Fruit fly (Drosophila melanogaster): ENCODE measurements around the gene CG31909.

The CG31909 gene

DNA sequence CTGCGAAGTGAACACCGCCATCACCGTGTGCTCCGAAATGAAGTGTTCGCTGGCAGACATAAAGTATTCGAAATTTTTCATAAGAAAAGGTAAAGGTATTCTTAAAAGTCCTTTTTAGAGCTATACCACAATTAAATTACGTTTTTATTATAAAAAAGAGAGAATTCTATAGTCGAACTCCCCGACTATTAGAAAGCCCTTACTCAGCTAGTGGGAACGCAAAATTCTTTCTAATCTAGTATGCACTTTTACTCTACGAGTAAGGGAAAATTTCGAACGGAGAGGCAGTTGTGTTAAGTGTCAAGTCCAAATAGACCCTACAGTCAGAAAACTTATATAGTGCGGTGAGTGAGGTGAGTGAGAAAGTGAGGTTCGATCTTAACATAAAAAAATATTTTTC lies at the start of gene CG31909:
Gene CG31909, plus strand, starts transcription at position 301 of the 400 bp plus-strand sequence.
- TF ChIP-seq CG17801 (GFP tag; optimal IDR thresholded peaks at IDR 0.05; ENCODE audit: partially characterized antibody): no peak

DNA sequence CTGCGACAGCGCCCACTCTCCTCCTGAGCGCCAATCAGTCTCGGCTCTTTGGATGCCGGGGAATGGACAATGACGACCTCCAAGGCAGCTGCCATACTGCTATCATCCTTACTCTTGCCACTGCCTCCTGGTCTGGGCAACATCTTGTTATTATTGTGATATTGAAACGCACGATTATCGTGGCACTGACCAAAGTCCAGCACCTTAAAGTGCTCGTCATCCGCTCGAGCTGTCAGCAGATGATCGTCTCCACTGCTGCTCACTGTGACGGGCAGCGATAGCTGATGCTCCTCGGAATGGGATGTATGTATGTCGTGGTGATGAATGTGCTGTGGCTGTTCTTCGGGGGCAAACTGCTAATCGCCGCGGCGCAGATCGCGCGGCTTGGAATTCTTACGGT lies 49.7 kb upstream of the CG31909 start:
- TF ChIP-seq CG17801 (GFP tag; optimal IDR thresholded peaks at IDR 0.05; ENCODE audit: partially characterized antibody): no peak

DNA sequence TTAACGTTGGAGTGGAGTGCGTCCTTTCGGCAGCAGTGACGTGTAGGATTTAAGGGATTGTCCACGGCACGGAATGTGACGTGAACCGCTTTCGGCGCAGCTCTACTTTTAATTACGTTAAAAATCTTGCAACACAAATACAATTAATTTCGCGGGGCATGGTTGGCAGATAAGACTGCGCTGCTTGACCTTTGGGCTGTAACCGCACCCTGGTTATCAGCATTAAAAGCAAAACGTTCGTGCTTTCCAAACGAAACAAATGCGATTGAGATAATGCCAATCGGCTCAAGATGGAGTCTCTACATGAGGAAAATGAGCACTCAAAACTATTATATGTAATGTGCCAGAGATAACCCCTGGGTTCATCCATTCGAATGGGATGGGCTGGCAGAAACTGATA lies 43.8 kb upstream of the CG31909 start:
- TF ChIP-seq CG17801 (GFP tag; optimal IDR thresholded peaks at IDR 0.05; ENCODE audit: partially characterized antibody): no peak

DNA sequence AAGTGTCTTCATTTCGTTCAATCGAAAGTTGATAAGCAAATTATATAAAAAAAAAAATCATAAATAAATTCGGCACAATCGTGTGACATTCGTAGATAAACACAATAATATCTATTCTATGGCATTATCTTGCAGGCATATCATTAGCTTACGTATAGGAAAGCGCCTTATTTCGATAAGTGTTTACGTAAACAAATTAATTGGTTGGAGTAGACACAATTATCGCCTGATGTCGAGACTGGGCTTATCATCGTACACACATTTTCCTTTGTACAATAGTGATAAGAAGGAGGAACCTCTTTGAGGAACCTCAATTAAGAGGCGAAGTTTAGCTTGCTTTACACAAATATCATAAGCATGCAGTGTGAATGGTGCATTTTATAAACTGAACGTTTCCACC lies 42.4 kb upstream of the CG31909 start:
- TF ChIP-seq CG17801 (GFP tag; optimal IDR thresholded peaks at IDR 0.05; ENCODE audit: partially characterized antibody): no peak

DNA sequence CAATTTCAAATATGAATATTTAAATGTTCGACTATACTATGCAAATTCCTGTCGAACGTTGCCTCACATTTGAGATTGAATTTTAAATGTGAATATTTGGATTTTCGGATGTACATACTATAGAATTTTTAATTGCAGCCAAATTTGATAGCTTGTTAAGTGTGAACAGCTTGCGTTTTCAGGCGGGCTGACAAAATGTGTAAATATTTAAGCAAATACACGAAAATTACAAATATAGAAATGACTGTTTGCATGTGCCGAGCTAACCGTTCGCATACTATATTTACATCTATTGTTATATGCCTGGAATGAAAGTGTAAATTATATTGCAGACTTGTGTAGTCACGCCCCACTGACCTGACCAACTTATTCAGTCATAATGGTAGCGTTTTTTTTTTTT lies 41.7 kb upstream of the CG31909 start:
- no peak for TF ChIP-seq CG17801 (GFP tag; optimal IDR thresholded peaks at IDR 0.05; ENCODE audit: partially characterized antibody)

DNA sequence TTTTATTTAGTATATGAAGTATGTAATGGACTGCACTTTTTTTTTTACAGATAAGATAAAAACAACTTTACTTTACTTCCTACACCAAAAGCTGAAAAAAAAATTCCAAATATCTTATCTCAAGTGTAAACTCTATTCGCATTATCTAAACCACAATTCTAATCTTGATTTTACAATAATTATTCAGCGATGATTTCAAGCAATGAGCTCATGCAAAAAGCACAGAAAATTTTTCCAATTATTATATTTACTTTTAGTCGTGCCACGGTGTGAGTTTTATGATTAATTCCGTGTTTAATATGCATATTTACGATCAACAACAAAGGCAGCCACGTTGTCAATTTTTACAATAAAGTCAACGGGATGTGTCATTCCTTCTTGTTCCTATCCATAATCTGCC lies 41.0 kb upstream of the CG31909 start:
- TF ChIP-seq CG17801 (GFP tag; optimal IDR thresholded peaks at IDR 0.05; ENCODE audit: partially characterized antibody): no peak

DNA sequence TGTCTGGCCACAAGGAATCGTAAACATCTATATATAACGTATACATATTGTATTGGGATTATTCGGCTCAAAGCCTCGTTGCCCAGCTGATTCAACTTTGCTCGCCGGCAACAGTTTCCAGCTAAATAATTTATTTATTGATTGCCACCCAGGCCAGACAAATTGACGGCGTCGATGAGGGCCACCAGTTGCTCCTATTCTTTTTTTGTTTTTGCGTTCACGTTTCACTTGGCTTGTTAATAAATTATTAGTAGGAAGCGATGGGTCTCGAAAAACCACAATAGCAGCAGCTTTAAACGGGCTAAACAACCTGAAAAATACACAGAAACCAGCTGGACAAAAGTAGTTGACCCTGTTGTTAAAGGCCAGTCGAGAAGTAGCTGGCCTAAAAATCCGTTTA lies 40.3 kb upstream of the CG31909 start:
- TF ChIP-seq CG17801 (GFP tag; optimal IDR thresholded peaks at IDR 0.05; ENCODE audit: partially characterized antibody): no peak

DNA sequence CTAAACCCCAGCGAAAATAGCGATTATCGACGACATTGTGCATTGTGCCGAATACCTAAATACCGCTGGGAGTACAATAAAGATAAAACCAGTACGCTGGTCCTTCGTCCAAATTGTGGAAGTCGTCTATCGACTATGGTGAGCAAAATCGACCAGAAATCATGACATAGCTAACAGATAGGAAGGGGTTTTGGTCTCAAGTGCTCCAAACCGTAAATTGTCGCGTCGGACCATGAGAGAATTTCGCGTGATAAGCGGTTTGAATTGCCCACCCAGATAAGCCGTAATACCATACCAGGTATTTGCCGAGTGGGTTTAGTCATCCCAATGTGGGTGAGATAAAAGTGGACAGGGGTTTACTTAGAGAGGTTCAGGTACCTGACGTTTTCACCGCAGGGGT lies 39.4 kb upstream of the CG31909 start:
- peak; percentile 19 for TF ChIP-seq CG17801 (GFP tag; optimal IDR thresholded peaks at IDR 0.05; ENCODE audit: partially characterized antibody)

DNA sequence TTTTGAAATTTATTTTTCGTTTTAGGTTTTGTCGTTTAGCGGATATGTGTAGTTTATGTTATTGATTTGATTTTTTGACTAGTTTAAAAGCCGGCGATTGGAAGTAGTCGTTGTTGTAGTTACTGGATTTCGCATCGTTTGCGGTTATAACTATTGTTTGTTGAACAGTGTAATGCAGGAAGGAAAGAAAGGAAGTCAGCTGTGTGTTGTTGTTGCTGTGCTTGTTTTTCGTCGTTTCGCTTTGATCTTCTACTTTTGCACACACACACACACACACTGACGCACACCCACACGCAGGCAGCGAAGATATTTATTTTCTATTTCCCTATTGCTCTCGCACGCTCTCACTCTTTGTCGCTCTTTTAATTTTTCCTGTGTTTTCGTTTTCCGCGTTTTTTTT lies 38.1 kb upstream of the CG31909 start:
- no peak for TF ChIP-seq CG17801 (GFP tag; optimal IDR thresholded peaks at IDR 0.05; ENCODE audit: partially characterized antibody)

DNA sequence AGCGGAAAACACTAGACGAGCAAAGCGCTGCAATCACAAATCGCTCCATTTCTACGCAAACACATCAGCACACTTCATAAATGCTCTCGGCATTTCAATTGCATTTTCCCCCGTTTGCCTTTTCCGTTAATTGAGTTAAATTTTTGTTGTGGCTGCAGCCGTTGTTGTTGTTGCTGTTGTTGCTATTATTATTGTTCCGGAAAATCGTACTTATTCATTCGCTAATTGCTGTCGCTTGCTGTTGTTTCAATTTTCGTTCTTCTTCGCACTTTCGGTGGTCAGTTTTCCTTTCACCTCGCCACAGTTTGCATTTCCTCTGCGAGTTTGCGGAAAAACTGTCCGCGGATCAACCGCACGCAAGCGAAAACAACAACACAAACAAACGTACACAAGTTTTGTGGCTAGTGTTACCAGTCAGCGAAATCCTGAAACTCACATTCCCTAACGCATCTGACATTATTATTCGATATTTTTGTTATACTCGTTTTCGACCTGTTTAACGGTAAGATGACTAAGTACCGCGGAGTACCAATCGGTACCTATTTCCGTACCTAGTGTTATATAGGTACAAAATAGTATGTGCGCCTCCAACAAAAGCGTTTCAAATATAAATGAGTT lies 37.6 kb upstream of the CG31909 start, which contains the start of gene CG13784:
Gene CG13784, minus strand, starts transcription at position 384 of the 618 bp plus-strand sequence.
- TF ChIP-seq CG17801 (GFP tag; optimal IDR thresholded peaks at IDR 0.05; ENCODE audit: partially characterized antibody): peak; percentile 60

DNA sequence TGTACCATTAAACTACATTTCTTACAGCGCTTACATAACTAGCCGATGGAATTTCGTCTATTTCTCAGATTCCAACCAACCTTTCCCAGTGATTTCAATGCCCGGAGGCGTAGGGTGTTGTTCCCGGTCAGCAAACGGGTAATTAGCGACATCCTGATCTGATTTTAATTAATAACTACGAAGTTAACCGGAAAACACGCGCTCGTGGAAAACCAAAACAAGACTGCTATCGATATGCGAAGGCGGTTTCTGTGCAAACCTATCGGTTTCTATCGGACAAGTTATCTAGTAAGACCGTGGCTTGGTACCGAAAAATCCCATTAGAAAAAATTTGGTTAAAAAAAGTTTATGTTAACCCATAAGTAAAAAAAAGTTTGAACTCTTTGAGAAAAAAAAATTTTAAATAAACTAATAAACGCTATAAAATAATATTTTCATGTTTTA lies 34.5 kb upstream of the CG31909 start, which contains the start of gene mEFG1:
Gene mEFG1, minus strand, starts transcription at position 253 of the 444 bp plus-strand sequence.
- peak; percentile 5 for TF ChIP-seq CG17801 (GFP tag; optimal IDR thresholded peaks at IDR 0.05; ENCODE audit: partially characterized antibody)

DNA sequence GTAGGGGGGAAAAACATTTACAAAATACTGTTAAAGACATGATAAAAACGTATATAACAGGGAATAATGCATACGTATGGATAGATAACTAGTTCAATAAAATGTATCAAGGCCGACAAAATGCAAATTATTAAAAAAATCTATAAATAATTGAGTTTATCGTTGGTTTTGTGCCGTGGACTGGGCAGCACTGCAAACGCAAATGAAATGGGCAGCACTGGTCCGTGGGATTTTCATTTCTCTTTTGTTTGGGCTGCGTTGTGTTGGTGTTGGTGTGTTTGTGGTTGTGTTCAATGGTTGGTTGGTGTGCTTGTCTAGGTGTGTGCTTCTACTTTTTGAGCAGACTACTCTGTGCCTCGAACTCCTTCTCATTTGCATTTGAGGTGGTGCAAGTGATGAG lies 30.7 kb upstream of the CG31909 start:
- no peak for TF ChIP-seq CG17801 (GFP tag; optimal IDR thresholded peaks at IDR 0.05; ENCODE audit: partially characterized antibody)

DNA sequence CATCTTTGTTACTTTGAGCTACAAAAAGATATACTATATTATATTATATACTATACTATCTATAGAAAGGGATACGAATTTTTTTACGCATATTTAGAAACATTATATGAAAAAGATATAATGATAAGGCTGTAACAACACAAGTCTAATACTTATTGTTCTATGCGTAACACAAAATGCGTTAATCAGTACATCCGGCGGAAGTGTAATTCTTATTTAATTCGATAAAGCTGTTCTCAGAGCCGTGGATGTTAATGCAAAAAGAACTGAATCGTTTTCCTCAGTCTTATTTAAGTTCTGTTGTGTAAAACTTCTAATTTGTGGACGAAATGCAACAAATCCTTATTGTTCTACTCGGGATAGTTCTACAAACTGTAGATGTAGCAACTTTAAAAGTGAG lies 29.9 kb upstream of the CG31909 start, which contains the start of gene CG43799:
Gene CG43799, plus strand, starts transcription at position 301 of the 400 bp plus-strand sequence.
- TF ChIP-seq CG17801 (GFP tag; optimal IDR thresholded peaks at IDR 0.05; ENCODE audit: partially characterized antibody): no peak

DNA sequence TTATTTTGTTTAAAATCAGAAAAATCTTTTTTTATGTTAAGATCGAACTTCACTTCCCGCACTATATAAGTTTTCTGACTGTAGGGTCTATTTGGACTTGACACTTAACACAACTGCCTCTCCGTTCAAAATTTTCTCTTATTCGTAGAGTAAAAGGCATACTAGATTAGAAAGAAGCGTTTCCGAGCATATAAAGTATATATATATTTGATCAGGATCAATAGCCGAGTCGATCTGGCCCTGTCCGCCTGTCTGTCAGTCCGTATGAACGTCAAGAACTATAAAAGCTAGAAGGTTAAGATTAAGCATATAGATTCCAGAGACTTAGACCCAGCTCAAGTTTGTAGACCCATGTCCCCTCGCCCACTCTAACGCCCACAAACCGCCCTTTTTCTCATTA lies 24.6 kb upstream of the CG31909 start, which contains the start of gene CG43800:
Gene CG43800, minus strand, starts transcription at position 101 of the 400 bp plus-strand sequence.
- TF ChIP-seq CG17801 (GFP tag; optimal IDR thresholded peaks at IDR 0.05; ENCODE audit: partially characterized antibody): no peak

DNA sequence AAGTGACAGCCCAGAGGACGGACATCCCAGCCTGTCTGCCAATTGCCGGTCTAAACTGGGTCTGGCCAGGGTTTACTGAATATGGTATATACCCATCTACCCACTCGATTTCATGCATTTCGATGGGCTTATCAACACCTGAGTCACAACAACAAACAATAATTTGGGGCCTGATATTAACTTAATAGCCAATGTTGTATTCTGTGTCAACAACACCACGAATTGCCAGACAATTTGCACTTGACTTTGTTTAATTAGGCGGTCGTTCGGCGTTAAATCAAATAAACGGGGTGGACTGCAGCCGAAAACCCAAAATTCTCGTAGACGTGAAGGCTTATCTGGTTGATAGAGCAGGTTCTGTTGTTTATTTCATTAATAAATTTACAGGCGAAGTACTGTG lies 18.0 kb upstream of the CG31909 start:
- TF ChIP-seq CG17801 (GFP tag; optimal IDR thresholded peaks at IDR 0.05; ENCODE audit: partially characterized antibody): peak; percentile 5

DNA sequence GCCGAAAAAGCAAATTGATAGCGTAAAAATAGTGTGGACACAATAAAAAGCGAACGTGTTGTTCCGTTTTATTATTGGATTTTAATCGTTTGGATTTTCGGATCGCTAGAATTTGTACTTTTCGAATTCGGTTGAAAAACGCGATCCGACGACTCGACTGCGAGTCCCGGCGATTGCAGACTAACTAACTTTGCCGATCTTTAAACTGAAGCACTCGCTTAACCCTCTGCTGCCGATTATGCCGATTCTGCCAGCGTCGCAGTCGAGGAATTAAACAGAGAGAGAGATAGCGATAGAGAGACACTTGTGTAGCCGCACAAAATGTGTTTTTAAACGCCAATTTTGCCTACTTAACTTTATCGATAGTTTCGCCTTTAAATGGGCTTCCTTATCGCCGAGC lies 17.0 kb upstream of the CG31909 start:
- no peak for TF ChIP-seq CG17801 (GFP tag; optimal IDR thresholded peaks at IDR 0.05; ENCODE audit: partially characterized antibody)

DNA sequence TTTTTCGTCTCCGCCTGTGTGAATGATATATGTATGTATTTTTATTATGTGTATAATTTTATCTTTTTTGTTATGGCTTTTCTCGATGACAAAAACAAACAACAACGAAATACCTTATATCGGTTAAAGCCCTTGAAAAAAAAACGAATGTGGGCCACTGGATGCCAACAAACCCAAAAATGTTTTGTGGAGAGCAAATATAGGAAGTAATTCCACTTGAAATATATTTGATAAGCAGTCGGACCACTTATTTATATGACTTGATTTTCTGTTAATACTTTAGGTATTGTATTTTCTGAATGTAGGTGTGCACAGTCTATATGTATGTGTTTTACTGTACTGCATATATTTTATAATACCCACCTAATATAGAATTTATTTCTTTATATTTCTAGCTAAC lies 16.3 kb upstream of the CG31909 start:
- TF ChIP-seq CG17801 (GFP tag; optimal IDR thresholded peaks at IDR 0.05; ENCODE audit: partially characterized antibody): no peak
